Worm (Caenorhabditis elegans) whole organism, L4 larva: ENCODE results near the gene cct-4.

Source experiments
- F10B5.3 ChIP-seq: sonication (generic microtip); optimal IDR thresholded peaks from 2 replicates; lab custom pipeline; 2016; ENCODE audit warnings: mild to moderate bottlenecking, missing genetic modification characterization, missing compliant biosample characterization
- F49E8.2 ChIP-seq: sonication (generic microtip); optimal IDR thresholded peaks from 2 replicates; lab custom pipeline; 2016; ENCODE audit warnings: missing compliant biosample characterization, mild to moderate bottlenecking, missing genetic modification characterization, borderline replicate concordance
- arid-1 ChIP-seq: fragments of 200-800 bp; sonication (Bioruptor generic); conservative IDR thresholded peaks from 2 replicates; pipeline ENCODE4 v1.3.6; 2022; ENCODE audit warnings: missing genetic modification reagents, missing genetic modification characterization, missing compliant biosample characterization
- lin-39 ChIP-seq: fragments of 150-350 bp; optimal IDR thresholded peaks from 2 replicates; lab custom pipeline; 2014; ENCODE audit warnings: missing biosample characterization, missing genetic modification reagents, missing genetic modification characterization
- lsy-2 ChIP-seq, 2 experiments: fragments of 150-350 bp in 1 of 2; sonication (generic microtip) in 1 of 2; optimal IDR thresholded peaks; 2 replicates each; lab custom pipeline; 2014 to 2017; ENCODE audit warnings: missing biosample characterization in 2 of 2, missing genetic modification characterization in 2 of 2
- nhr-77 ChIP-seq: fragments of 150-350 bp; optimal IDR thresholded peaks from 2 replicates; lab custom pipeline; 2014; ENCODE audit warnings: missing biosample characterization, missing genetic modification characterization
- snpc-4 ChIP-seq: fragments of 150-350 bp; optimal IDR thresholded peaks from 2 replicates; lab custom pipeline; 2014; ENCODE audit warnings: missing biosample characterization, missing genetic modification characterization
- ztf-11 ChIP-seq: fragments of 150-350 bp; optimal IDR thresholded peaks from 2 replicates; lab custom pipeline; 2014; ENCODE audit warnings: missing biosample characterization, missing genetic modification characterization

DNA sequence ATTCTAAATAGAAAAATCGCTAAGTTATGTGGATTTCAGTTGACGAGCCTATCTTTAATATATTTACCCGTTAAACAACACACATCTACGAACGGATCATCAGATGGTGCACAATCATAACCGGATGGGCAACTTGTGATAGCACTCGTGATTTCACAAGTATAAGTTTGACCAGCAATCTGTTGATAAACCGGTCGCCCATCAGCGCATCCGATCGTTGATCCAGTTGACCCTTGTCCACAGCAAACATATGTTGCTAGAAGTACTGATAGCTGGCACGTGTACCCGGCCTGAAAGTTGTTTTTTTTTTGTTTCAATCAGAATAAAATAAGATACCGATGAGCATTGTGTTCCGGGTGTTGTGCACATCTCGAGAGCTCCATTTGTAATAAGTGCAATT is 15.8 kb upstream of the cct-4 start:
- TF ChIP-seq F10B5.3 (tag; lab: Kevin White, UChicago) (no peak), arid-1 (GFP tag; lab: Robert Waterston, UW) (no peak), ztf-11 (tag; lab: Kevin White, UChicago) (no peak), lsy-2 (tag; optimal IDR thresholded peaks at IDR 0.05; lab: Kevin White, UChicago) (no peak), nhr-77 (no peak), snpc-4 (tag; lab: Kevin White, UChicago) (no peak), lin-39 (no peak), F49E8.2 (tag; lab: Kevin White, UChicago) (no peak)
